Worm (Caenorhabditis elegans) whole organism, young adult: ENCODE results near the gene C23G10.1.

ENCODE experiments used
- B0019.2 ChIP-seq: fragments of 200-800 bp; sonication (Bioruptor generic); conservative IDR thresholded peaks from 2 replicates; pipeline ENCODE4 v1.3.6; 2022; ENCODE audit warnings: missing genetic modification reagents, missing genetic modification characterization, missing compliant biosample characterization
- B0336.3 ChIP-seq: fragments of 200-800 bp; sonication (Bioruptor generic); IDR thresholded peaks from 2 replicates; pipeline ENCODE4 v1.3.6; 2022; ENCODE audit warnings: missing genetic modification characterization, missing compliant biosample characterization
- C06A6.2 ChIP-seq: fragments of 200-800 bp; sonication (Bioruptor generic); conservative IDR thresholded peaks from 2 replicates; pipeline ENCODE4 v1.3.6; 2022; ENCODE audit warnings: missing genetic modification characterization, missing compliant biosample characterization
- D2030.7 ChIP-seq: fragments of 200-800 bp; sonication (Bioruptor generic); IDR thresholded peaks from 2 replicates; pipeline ENCODE4 v1.3.6; 2022; ENCODE audit warnings: missing genetic modification reagents, missing genetic modification characterization, missing compliant biosample characterization
- F23B12.7 ChIP-seq: sonication (generic microtip); optimal IDR thresholded peaks from 2 replicates; lab custom pipeline; 2017; ENCODE audit warnings: missing genetic modification characterization, mild to moderate bottlenecking, missing compliant biosample characterization, antibody characterized with exemption, moderate library complexity; ENCODE audit not compliant: insufficient read depth
- F33H1.4 ChIP-seq: fragments of 200-800 bp; sonication (Bioruptor generic); IDR thresholded peaks from 2 replicates; pipeline ENCODE4 v1.3.6; 2022; ENCODE audit warnings: missing genetic modification reagents, missing genetic modification characterization, missing compliant biosample characterization
- K12H6.12 ChIP-seq: fragments of 200-800 bp; sonication (Bioruptor generic); optimal IDR thresholded peaks from 2 replicates; lab custom pipeline; 2018; ENCODE audit warnings: mild to moderate bottlenecking, missing genetic modification characterization, missing compliant biosample characterization
- T26A5.8 ChIP-seq: sonication (generic microtip); optimal IDR thresholded peaks from 2 replicates; lab custom pipeline; 2016; ENCODE audit warnings: missing genetic modification characterization, missing compliant biosample characterization
- Y53G8AR.9 ChIP-seq: fragments of 200-800 bp; sonication (Bioruptor generic); conservative IDR thresholded peaks from 2 replicates; pipeline ENCODE4 v1.3.6; 2022; ENCODE audit warnings: missing genetic modification reagents, missing genetic modification characterization, missing compliant biosample characterization
- Y67H2A.10 ChIP-seq: fragments of 200-800 bp; sonication (Bioruptor generic); conservative IDR thresholded peaks from 2 replicates; pipeline ENCODE4 v1.3.6; 2022; ENCODE audit warnings: missing genetic modification reagents, missing genetic modification characterization, missing compliant biosample characterization
- ZK185.1 ChIP-seq: sonication (generic microtip); optimal IDR thresholded peaks from 2 replicates; lab custom pipeline; 2016; ENCODE audit warnings: mild to moderate bottlenecking, missing genetic modification characterization, missing compliant biosample characterization; ENCODE audit not compliant: poor library complexity, severe bottlenecking
- athp-1 ChIP-seq: sonication (generic microtip); optimal IDR thresholded peaks from 2 replicates; lab custom pipeline; 2017; ENCODE audit warnings: mild to moderate bottlenecking, missing genetic modification characterization, missing compliant biosample characterization
- attf-3 ChIP-seq: fragments of 200-800 bp; sonication (Bioruptor generic); conservative IDR thresholded peaks from 2 replicates; pipeline ENCODE4 v1.3.6; 2022; ENCODE audit warnings: missing genetic modification reagents, missing genetic modification characterization, missing compliant biosample characterization
- attf-5 ChIP-seq: fragments of 200-800 bp; sonication (Bioruptor generic); optimal IDR thresholded peaks from 2 replicates; lab custom pipeline; 2018; ENCODE audit warnings: mild to moderate bottlenecking, missing genetic modification characterization, missing compliant biosample characterization
- bed-1 ChIP-seq: fragments of 200-800 bp; sonication (Bioruptor generic); IDR thresholded peaks from 2 replicates; pipeline ENCODE4 v1.3.6; 2022; ENCODE audit warnings: missing genetic modification reagents, missing genetic modification characterization, missing compliant biosample characterization
- ccch-3 ChIP-seq: fragments of 200-800 bp; sonication (Bioruptor generic); optimal IDR thresholded peaks from 2 replicates; lab custom pipeline; 2018; ENCODE audit warnings: mild to moderate bottlenecking, missing genetic modification characterization, missing compliant biosample characterization
- ceh-40 ChIP-seq: fragments of 200-800 bp; sonication (Bioruptor generic); IDR thresholded peaks from 2 replicates; pipeline ENCODE4 v1.3.6; 2022; ENCODE audit warnings: missing genetic modification characterization, missing compliant biosample characterization
- him-1 ChIP-seq: sonication (generic microtip); optimal IDR thresholded peaks from 2 replicates; lab custom pipeline; 2016; ENCODE audit warnings: missing genotype, missing genetic modification reagents, missing genetic modification characterization, missing compliant biosample characterization
- hlh-12 ChIP-seq: sonication (generic microtip); optimal IDR thresholded peaks from 2 replicates; lab custom pipeline; 2016; ENCODE audit warnings: missing genetic modification characterization, missing compliant biosample characterization
- hlh-26 ChIP-seq: fragments of 200-800 bp; sonication (Bioruptor generic); conservative IDR thresholded peaks from 2 replicates; pipeline ENCODE4 v1.3.6; 2022; ENCODE audit warnings: missing genetic modification reagents, missing genetic modification characterization, missing compliant biosample characterization
- hmg-1.2 ChIP-seq: fragments of 200-800 bp; sonication (Bioruptor generic); IDR thresholded peaks from 2 replicates; pipeline ENCODE4 v1.3.6; 2022; ENCODE audit warnings: missing genetic modification reagents, missing genetic modification characterization, missing compliant biosample characterization
- hmg-20 ChIP-seq: fragments of 200-800 bp; sonication (Bioruptor generic); IDR thresholded peaks from 2 replicates; pipeline ENCODE4 v1.3.6; 2022; ENCODE audit warnings: missing genetic modification reagents, missing genetic modification characterization, missing compliant biosample characterization
- let-607 ChIP-seq, 2 experiments: fragments of 200-800 bp in 1 of 2; sonication (Bioruptor generic) in 1 of 2; sonication (generic microtip) in 1 of 2; optimal IDR thresholded peaks; 2 replicates each; lab custom pipeline; 2016 to 2018; ENCODE audit warnings: mild to moderate bottlenecking in 2 of 2, missing compliant biosample characterization in 2 of 2, missing genetic modification characterization in 2 of 2, moderate library complexity in 2 of 2, missing genotype in 1 of 2
- lir-1 ChIP-seq: fragments of 200-800 bp; sonication (Bioruptor generic); conservative IDR thresholded peaks from 2 replicates; pipeline ENCODE4 v1.3.6; 2022; ENCODE audit warnings: missing genetic modification reagents, missing genetic modification characterization, missing compliant biosample characterization
- madf-6 ChIP-seq: fragments of 200-800 bp; sonication (Bioruptor generic); IDR thresholded peaks from 2 replicates; pipeline ENCODE4 v1.3.6; 2022; ENCODE audit warnings: missing genetic modification reagents, missing genetic modification characterization, missing compliant biosample characterization
- mes-4 ChIP-seq: sonication (generic microtip); optimal IDR thresholded peaks from 2 replicates; lab custom pipeline; 2016; ENCODE audit warnings: missing genotype, missing genetic modification characterization, missing compliant biosample characterization
- nfya-1 ChIP-seq: sonication (generic microtip); optimal IDR thresholded peaks from 2 replicates; lab custom pipeline; 2017; ENCODE audit warnings: antibody characterized with exemption, missing compliant biosample characterization, missing genetic modification characterization, borderline replicate concordance; ENCODE audit not compliant: insufficient read depth
- nfya-2 ChIP-seq: fragments of 200-800 bp; sonication (Bioruptor generic); IDR thresholded peaks from 2 replicates; pipeline ENCODE4 v1.3.6; 2022; ENCODE audit warnings: missing genetic modification reagents, missing genetic modification characterization, missing compliant biosample characterization
- nhr-179 ChIP-seq: sonication (generic microtip); optimal IDR thresholded peaks from 2 replicates; lab custom pipeline; 2016; ENCODE audit warnings: mild to moderate bottlenecking, missing genetic modification characterization, missing compliant biosample characterization
- nhr-90 ChIP-seq: sonication (generic microtip); optimal IDR thresholded peaks from 2 replicates; lab custom pipeline; 2016; ENCODE audit warnings: missing genotype, mild to moderate bottlenecking, missing genetic modification characterization, missing compliant biosample characterization
- rcor-1 ChIP-seq: fragments of 200-800 bp; sonication (Bioruptor generic); IDR thresholded peaks from 2 replicates; pipeline ENCODE4 v1.3.6; 2022; ENCODE audit warnings: missing genetic modification reagents, missing genetic modification characterization, missing compliant biosample characterization
- rec-8 ChIP-seq, 2 experiments: sonication (generic microtip); optimal IDR thresholded peaks; 2 replicates each; lab custom pipeline; 2016; ENCODE audit warnings: mild to moderate bottlenecking in 2 of 2, missing genetic modification characterization in 2 of 2, missing genetic modification reagents in 2 of 2, missing genotype in 2 of 2, missing biosample characterization in 1 of 2, missing compliant biosample characterization in 1 of 2, moderate library complexity in 1 of 2
- rpc-1 ChIP-seq, 2 experiments: fragments of 150-350 bp in 1 of 2; sonication (generic microtip) in 1 of 2; optimal IDR thresholded peaks; 2 replicates each; lab custom pipeline; 2014 to 2018; ENCODE audit warnings: missing biosample characterization in 1 of 2, missing genetic modification characterization in 1 of 2, missing genetic modification reagents in 1 of 2, missing genotype in 1 of 2
- sea-2 ChIP-seq: fragments of 200-800 bp; sonication (Bioruptor generic); IDR thresholded peaks from 2 replicates; pipeline ENCODE4 v1.3.6; 2022; ENCODE audit warnings: missing genetic modification characterization, missing compliant biosample characterization
- snpc-1.3 ChIP-seq: sonication (generic microtip); optimal IDR thresholded peaks from 2 replicates; lab custom pipeline; 2017; ENCODE audit warnings: missing genetic modification characterization, mild to moderate bottlenecking, missing compliant biosample characterization, antibody characterized with exemption, moderate library complexity, missing genotype, missing genetic modification reagents; ENCODE audit not compliant: insufficient read depth
- snpc-4 ChIP-seq, 5 experiments: fragments of 150-350 bp in 1 of 5; sonication (generic microtip) in 4 of 5; optimal IDR thresholded peaks; 2 replicates each; lab custom pipeline; 2014 to 2018; ENCODE audit warnings: missing genetic modification characterization in 5 of 5, missing biosample characterization in 3 of 5, antibody characterized with exemption in 2 of 5, mild to moderate bottlenecking in 2 of 5, missing compliant biosample characterization in 2 of 5, missing genotype in 2 of 5, moderate library complexity in 2 of 5, missing genetic modification reagents in 1 of 5
- somi-1 ChIP-seq: fragments of 200-800 bp; sonication (Bioruptor generic); optimal IDR thresholded peaks from 2 replicates; lab custom pipeline; 2018; ENCODE audit warnings: mild to moderate bottlenecking, missing genetic modification characterization, missing compliant biosample characterization
- tlf-1 ChIP-seq: fragments of 200-800 bp; sonication (Bioruptor generic); optimal IDR thresholded peaks from 2 replicates; lab custom pipeline; 2018; ENCODE audit warnings: mild to moderate bottlenecking, missing genetic modification characterization, missing compliant biosample characterization
- unc-130 ChIP-seq: sonication (generic microtip); optimal IDR thresholded peaks from 2 replicates; lab custom pipeline; 2016; ENCODE audit warnings: missing genetic modification reagents, missing genetic modification characterization, missing compliant biosample characterization
- ztf-26 ChIP-seq: sonication (generic microtip); optimal IDR thresholded peaks from 2 replicates; lab custom pipeline; 2017; ENCODE audit warnings: missing genetic modification characterization, missing compliant biosample characterization
- ztf-6 ChIP-seq: fragments of 200-800 bp; sonication (Bioruptor generic); IDR thresholded peaks from 2 replicates; pipeline ENCODE4 v1.3.6; 2022; ENCODE audit warnings: missing genetic modification reagents, missing genetic modification characterization, missing compliant biosample characterization

The C23G10.1 gene

ce11 chrIII:6198378-6199234, 10.5 kb upstream of the C23G10.1 start, which contains the start of the genes C23G10.7 and rpn-2 (continued):
- TF ChIP-seq hlh-26 (no peak), ZK185.1 (tag; lab: Kevin White, UChicago) (no peak), D2030.7 (peak; percentile 71; the same call in 1 of the 2 replicates), nhr-179 (tag; lab: Kevin White, UChicago) (no peak), ztf-26 (no peak), rec-8 (tag; optimal IDR thresholded peaks at IDR 0.05; lab: Kevin White, UChicago) (no peak), snpc-1.3 (tag; lab: Kevin White, UChicago) (no peak), snpc-4 (GFP tag; optimal IDR thresholded peaks at IDR 0.05; lab: Kevin White, UChicago) (peak; percentile 1), snpc-4 (tag; optimal IDR thresholded peaks at IDR 0.05; lab: Kevin White, UChicago) (peak in 1 of 4 experiments; percentile 60), let-607 (tag; optimal IDR thresholded peaks at IDR 0.05; lab: Kevin White, UChicago) (peak in 1 of 2 experiments; percentile 48), athp-1 (tag; lab: Kevin White, UChicago) (peak; percentile 41), B0019.2 (0 out of 2 replicates have a peak, but pooled peaks have one; percentile 29), tlf-1 (GFP tag; lab: Kevin White, UChicago) (peak; percentile 87), unc-130 (GFP tag; lab: Kevin White, UChicago) (peak; percentile 64), ztf-6 (GFP tag; lab: Robert Waterston, UW) (no peak), Y67H2A.10 (no peak), attf-5 (peak; percentile 53), K12H6.12 (tag; lab: Kevin White, UChicago) (peak; percentile 28), attf-3 (peak; percentile 47; the same call in 1 of the 2 replicates), F33H1.4 (peak; percentile 75), B0336.3 (peak; percentile 83; the same call in 1 of the 2 replicates), sea-2 (no peak), rpc-1 (optimal IDR thresholded peaks at IDR 0.05; lab: Kevin White, UChicago) (peak; percentile 30), rpc-1 (tag; optimal IDR thresholded peaks at IDR 0.05; lab: Kevin White, UChicago) (no peak), rcor-1 (GFP tag; lab: Robert Waterston, UW) (no peak), hmg-20 (GFP tag; lab: Robert Waterston, UW) (no peak), him-1 (tag; lab: Kevin White, UChicago) (peak; percentile 46), ceh-40 (GFP tag; lab: Robert Waterston, UW) (no peak), nhr-90 (tag; lab: Kevin White, UChicago) (no peak), mes-4 (tag; lab: Kevin White, UChicago) (no peak), madf-6 (GFP tag; lab: Robert Waterston, UW) (peak; percentile 88), somi-1 (GFP tag; lab: Kevin White, UChicago) (no peak), hmg-1.2 (GFP tag; lab: Robert Waterston, UW) (peak; percentile 42; the same call in 1 of the 2 replicates)

- no peak for TF ChIP-seq nfya-2 (GFP tag; lab: Robert Waterston, UW)
- TF ChIP-seq lir-1 (GFP tag; lab: Robert Waterston, UW) = no peak
- TF ChIP-seq hlh-12 (tag; lab: Kevin White, UChicago) = no peak
- no peak for TF ChIP-seq T26A5.8 (tag; lab: Kevin White, UChicago)
- no peak for TF ChIP-seq nhr-179 (tag; lab: Kevin White, UChicago)
- no peak for TF ChIP-seq Y53G8AR.9 (GFP tag; lab: Robert Waterston, UW)
- no peak for TF ChIP-seq B0336.3
- no peak for TF ChIP-seq nfya-1
- TF ChIP-seq unc-130 (GFP tag; lab: Kevin White, UChicago) = no peak
- TF ChIP-seq F23B12.7 (tag; lab: Kevin White, UChicago) = no peak
- no peak for TF ChIP-seq C06A6.2 (GFP tag; lab: Robert Waterston, UW)
- no peak for TF ChIP-seq attf-5
- TF ChIP-seq hlh-26 = no peak
- no peak for TF ChIP-seq ccch-3 (GFP tag; lab: Kevin White, UChicago)
- TF ChIP-seq bed-1 (GFP tag; lab: Robert Waterston, UW) = no peak
These were observed 7.8 kb upstream of the C23G10.1 start for ce11 chrIII:6201325-6201724.
